Worm (Caenorhabditis elegans): ENCODE measurements around the gene F14H12.17.

DNA sequence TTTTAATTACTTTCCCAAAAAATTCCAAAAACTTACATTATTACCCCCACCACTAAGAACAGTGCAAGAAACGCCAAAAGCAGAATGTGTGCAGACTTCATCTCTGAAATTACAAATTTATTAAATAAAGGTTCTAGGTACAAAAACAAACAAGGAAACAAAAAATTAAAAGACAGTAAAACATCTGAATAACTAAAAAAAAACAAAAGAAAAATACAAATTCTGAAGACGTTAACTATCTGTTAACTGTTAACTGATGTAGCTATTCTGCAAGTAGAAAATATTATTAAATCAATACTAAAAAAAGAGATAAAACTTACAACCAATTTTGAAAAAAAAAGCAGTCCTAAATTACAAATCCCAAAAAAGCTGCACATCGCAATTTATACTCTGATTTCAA is 8.3 kb upstream of the F14H12.17 start, which contains the start of gene R160.13:
- TF ChIP-seq nhr-11 (tag; optimal IDR thresholded peaks at IDR 0.05) = no peak
- no peak for TF ChIP-seq unc-55 (GFP tag; optimal IDR thresholded peaks at IDR 0.05)

Measured in whole organism, late embryonic.